Worm (Caenorhabditis elegans) whole organism, L1 larva: ENCODE data around the gene Y73B6BL.23.

Experiments
- ama-1 ChIP-seq: fragments of 150-350 bp; optimal IDR thresholded peaks from 2 replicates; lab custom pipeline; 2014
- elt-2 ChIP-seq: sonication (generic microtip); optimal IDR thresholded peaks from 2 replicates; lab custom pipeline; 2016; ENCODE audit warnings: missing genetic modification characterization, mild to moderate bottlenecking, inconsistent platforms, missing compliant biosample characterization, missing genetic modification reagents
- hpl-2 ChIP-seq: fragments of 150-350 bp; optimal IDR thresholded peaks from 2 replicates; lab custom pipeline; 2014; ENCODE audit warnings: missing biosample characterization, missing genetic modification reagents, missing genetic modification characterization
- lsy-2 ChIP-seq, 2 experiments: fragments of 150-350 bp; optimal IDR thresholded peaks; 2 replicates each; lab custom pipeline; 2014; ENCODE audit warnings: missing biosample characterization in 2 of 2, missing genetic modification characterization in 2 of 2
- nhr-11 ChIP-seq: fragments of 150-350 bp; optimal IDR thresholded peaks from 2 replicates; lab custom pipeline; 2014; ENCODE audit warnings: missing biosample characterization, missing genetic modification characterization
- nhr-12 ChIP-seq: sonication (generic microtip); optimal IDR thresholded peaks from 2 replicates; lab custom pipeline; 2017; ENCODE audit warnings: missing biosample characterization, missing genetic modification characterization
- nhr-20 ChIP-seq: sonication (generic microtip); optimal IDR thresholded peaks from 2 replicates; lab custom pipeline; 2016; ENCODE audit warnings: mild to moderate bottlenecking, missing genetic modification characterization, missing compliant biosample characterization
- nhr-237 ChIP-seq: fragments of 150-350 bp; optimal IDR thresholded peaks from 2 replicates; lab custom pipeline; 2014; ENCODE audit warnings: missing biosample characterization, missing genetic modification characterization
- snu-23 ChIP-seq: sonication (generic microtip); optimal IDR thresholded peaks from 2 replicates; lab custom pipeline; 2016; ENCODE audit warnings: missing genetic modification characterization, missing compliant biosample characterization
- tlp-1 ChIP-seq: fragments of 150-350 bp; optimal IDR thresholded peaks from 2 replicates; lab custom pipeline; 2014; ENCODE audit warnings: missing biosample characterization, missing genetic modification characterization
- ztf-11 ChIP-seq, 2 experiments: sonication (generic microtip); optimal IDR thresholded peaks; 2 replicates each; lab custom pipeline; 2016 to 2017; ENCODE audit warnings: missing genetic modification characterization in 2 of 2, missing biosample characterization in 1 of 2, missing compliant biosample characterization in 1 of 2

ce11 chrIV:6421183-6421635 is 2.3 kb upstream of the Y73B6BL.23 start, which contains the start of gene puf-11:
- TF ChIP-seq tlp-1 (tag; lab: Kevin White, UChicago): no peak
- no peak for TF ChIP-seq lsy-2 (tag; optimal IDR thresholded peaks at IDR 0.05; lab: Kevin White, UChicago)
- no peak for TF ChIP-seq nhr-20
- no peak for TF ChIP-seq ztf-11 (tag; optimal IDR thresholded peaks at IDR 0.05; lab: Kevin White, UChicago)
- no peak for TF ChIP-seq nhr-11 (tag; lab: Kevin White, UChicago)
- no peak for TF ChIP-seq hpl-2 (GFP tag; lab: Kevin White, UChicago)
- TF ChIP-seq nhr-237 (tag; lab: Kevin White, UChicago): no peak
- no peak for TF ChIP-seq nhr-12 (tag; lab: Kevin White, UChicago)
- TF ChIP-seq elt-2 (tag; lab: Kevin White, UChicago): no peak
- TF ChIP-seq snu-23 (GFP tag; lab: Kevin White, UChicago): no peak
- no peak for TF ChIP-seq ama-1 (lab: Kevin White, UChicago)
